Fruit fly (Drosophila melanogaster) whole organism, embryonic: ENCODE data around the gene CG31549.

ENCODE experiments used
- ATbp ChIP-seq: fragments of 200-800 bp; sonication (Bioruptor generic); optimal IDR thresholded peaks from 2 replicates; lab custom pipeline; 2017; ENCODE audit warnings: missing biosample characterization, mild to moderate bottlenecking, missing genetic modification characterization, missing genetic modification reagents
- Antp ChIP-seq: fragments of 200-800 bp; sonication (Bioruptor generic); optimal IDR thresholded peaks from 3 replicates; lab custom pipeline; 2016; ENCODE audit warnings: missing biosample characterization, missing genetic modification characterization
- CG10147 ChIP-seq: fragments of 200-800 bp; sonication (Bioruptor generic); optimal IDR thresholded peaks from 2 replicates; lab custom pipeline; 2019; ENCODE audit warnings: missing biosample characterization, mild to moderate bottlenecking, missing genetic modification characterization, moderate library complexity
- CG10979 ChIP-seq: fragments of 200-800 bp; sonication (Bioruptor generic); optimal IDR thresholded peaks from 2 replicates; lab custom pipeline; 2018; ENCODE audit warnings: missing biosample characterization, mild to moderate bottlenecking, missing genetic modification characterization, moderate library complexity
- CG12236 ChIP-seq: fragments of 200-800 bp; sonication (Bioruptor generic); optimal IDR thresholded peaks from 2 replicates; lab custom pipeline; 2016; ENCODE audit warnings: missing biosample characterization, missing genetic modification characterization
- CG1529 ChIP-seq: fragments of 200-800 bp; sonication (Bioruptor generic); optimal IDR thresholded peaks from 3 replicates; lab custom pipeline; 2018; ENCODE audit warnings: missing biosample characterization, missing genetic modification characterization
- CG16779 ChIP-seq: fragments of 200-800 bp; sonication (Bioruptor generic); IDR thresholded peaks from 2 replicates; pipeline ENCODE4 v1.3.6; 2022; ENCODE audit warnings: missing biosample characterization, missing genetic modification characterization
- CG17186 ChIP-seq: fragments of 200-800 bp; sonication (Bioruptor generic); optimal IDR thresholded peaks from 3 replicates; lab custom pipeline; 2017; ENCODE audit warnings: missing biosample characterization, missing genetic modification reagents, missing genetic modification characterization
- CG17361 ChIP-seq: fragments of 200-800 bp; sonication (Bioruptor generic); IDR thresholded peaks from 3 replicates; pipeline ENCODE4 v1.3.6; 2022; ENCODE audit warnings: missing biosample characterization, missing genetic modification characterization
- CG1832 ChIP-seq: fragments of 200-800 bp; sonication (Bioruptor generic); optimal IDR thresholded peaks from 2 replicates; lab custom pipeline; 2017; ENCODE audit warnings: missing biosample characterization, mild to moderate bottlenecking, missing genetic modification characterization, inconsistent platforms
- CG2199 ChIP-seq: fragments of 200-800 bp; sonication (Bioruptor generic); IDR thresholded peaks from 3 replicates; pipeline ENCODE4 v1.3.6; 2022; ENCODE audit warnings: missing biosample characterization, missing genetic modification characterization
- CG2889 ChIP-seq: fragments of 200-800 bp; sonication (Bioruptor generic); IDR thresholded peaks from 3 replicates; pipeline ENCODE4 v1.3.6; 2022; ENCODE audit warnings: missing biosample characterization, missing genetic modification characterization
- CG32532 ChIP-seq: fragments of 200-800 bp; sonication (Bioruptor generic); IDR thresholded peaks from 2 replicates; pipeline ENCODE4 v1.3.6; 2022; ENCODE audit warnings: missing biosample characterization, missing genetic modification characterization
- CG34422 ChIP-seq: fragments of 200-800 bp; sonication (Bioruptor generic); IDR thresholded peaks from 3 replicates; pipeline ENCODE4 v1.3.6; 2022; ENCODE audit warnings: missing biosample characterization, missing genetic modification characterization
- CG3838 ChIP-seq: fragments of 200-800 bp; sonication (Bioruptor generic); optimal IDR thresholded peaks from 3 replicates; lab custom pipeline; 2016; ENCODE audit warnings: missing biosample characterization, missing genetic modification characterization
- CG3847 ChIP-seq: fragments of 200-800 bp; sonication (Bioruptor generic); IDR thresholded peaks from 2 replicates; pipeline ENCODE4 v1.3.6; 2022; ENCODE audit warnings: missing biosample characterization, missing genetic modification characterization
- CG4854 ChIP-seq: fragments of 200-800 bp; sonication (Bioruptor generic); optimal IDR thresholded peaks from 2 replicates; lab custom pipeline; 2016; ENCODE audit warnings: missing biosample characterization, missing genetic modification characterization, inconsistent platforms
- CG6765 ChIP-seq: fragments of 200-800 bp; sonication (Bioruptor generic); optimal IDR thresholded peaks from 3 replicates; lab custom pipeline; 2017; ENCODE audit warnings: missing biosample characterization, mild to moderate bottlenecking, missing genetic modification characterization
- CG6813 ChIP-seq: fragments of 200-800 bp; sonication (Bioruptor generic); optimal IDR thresholded peaks from 2 replicates; lab custom pipeline; 2017; ENCODE audit warnings: missing biosample characterization, missing genetic modification characterization, mild to moderate bottlenecking, moderate library complexity, missing genetic modification reagents
- CG8765 ChIP-seq: fragments of 200-800 bp; sonication (Bioruptor generic); IDR thresholded peaks from 2 replicates; pipeline ENCODE4 v1.3.6; 2022; ENCODE audit warnings: missing biosample characterization, missing genetic modification characterization
- CG8944 ChIP-seq: fragments of 200-800 bp; sonication (Bioruptor generic); optimal IDR thresholded peaks from 3 replicates; lab custom pipeline; 2016; ENCODE audit warnings: missing biosample characterization, missing genetic modification characterization
- CG9437 ChIP-seq: fragments of 200-800 bp; sonication (Bioruptor generic); optimal IDR thresholded peaks from 2 replicates; lab custom pipeline; 2018; ENCODE audit warnings: missing biosample characterization, mild to moderate bottlenecking, missing genetic modification characterization
- CG9609 ChIP-seq: fragments of 200-800 bp; sonication (Bioruptor generic); optimal IDR thresholded peaks from 3 replicates; lab custom pipeline; 2016; ENCODE audit warnings: missing biosample characterization, missing genetic modification characterization
- Dip3 ChIP-seq: fragments of 200-800 bp; sonication (Bioruptor generic); optimal IDR thresholded peaks from 3 replicates; lab custom pipeline; 2016; ENCODE audit warnings: missing biosample characterization, missing genetic modification characterization
- H2.0 ChIP-seq: fragments of 200-800 bp; sonication (Bioruptor generic); IDR thresholded peaks from 2 replicates; pipeline ENCODE4 v1.3.6; 2022; ENCODE audit warnings: missing biosample characterization, missing genetic modification characterization
- HLH3B ChIP-seq: fragments of 200-800 bp; sonication (Bioruptor generic); IDR thresholded peaks from 2 replicates; pipeline ENCODE4 v1.3.6; 2022; ENCODE audit warnings: missing biosample characterization, missing genetic modification characterization
- HLH4C ChIP-seq: fragments of 200-800 bp; sonication (Bioruptor generic); IDR thresholded peaks from 3 replicates; pipeline ENCODE4 v1.3.6; 2022; ENCODE audit warnings: missing biosample characterization, missing genetic modification characterization; ENCODE audit not compliant: partially characterized antibody
- Oli ChIP-seq: fragments of 200-800 bp; sonication (Bioruptor generic); optimal IDR thresholded peaks from 2 replicates; lab custom pipeline; 2018; ENCODE audit warnings: missing biosample characterization, mild to moderate bottlenecking, missing genetic modification characterization, moderate library complexity
- ato ChIP-seq: fragments of 200-800 bp; sonication (Bioruptor generic); IDR thresholded peaks from 2 replicates; pipeline ENCODE4 v1.3.6; 2022; ENCODE audit warnings: missing biosample characterization, missing genetic modification characterization; ENCODE audit not compliant: partially characterized antibody
- bowl ChIP-seq: fragments of 200-800 bp; sonication (Bioruptor generic); IDR thresholded peaks from 2 replicates; pipeline ENCODE4 v1.3.6; 2022; ENCODE audit warnings: missing biosample characterization, missing genetic modification characterization
- corto ChIP-seq: fragments of 200-800 bp; sonication (Bioruptor generic); optimal IDR thresholded peaks from 2 replicates; lab custom pipeline; 2016; ENCODE audit warnings: missing biosample characterization, mild to moderate bottlenecking, missing genetic modification characterization, moderate library complexity
- disco-r ChIP-seq: fragments of 200-800 bp; sonication (Bioruptor generic); optimal IDR thresholded peaks from 2 replicates; lab custom pipeline; 2016; ENCODE audit warnings: missing biosample characterization, missing genetic modification characterization
- esg ChIP-seq: fragments of 200-800 bp; sonication (Bioruptor generic); conservative IDR thresholded peaks from 2 replicates; pipeline ENCODE4 v1.3.6; 2022; ENCODE audit warnings: missing biosample characterization, missing genetic modification characterization
- ftz-f1 ChIP-seq: fragments of 200-800 bp; sonication (Bioruptor generic); optimal IDR thresholded peaks from 2 replicates; lab custom pipeline; 2016; ENCODE audit warnings: missing biosample characterization, missing genetic modification characterization
- h ChIP-seq: fragments of >200 bp; optimal IDR thresholded peaks from 2 replicates; lab custom pipeline; 2017
- knrl ChIP-seq: fragments of 200-800 bp; sonication (Bioruptor generic); IDR thresholded peaks from 3 replicates; pipeline ENCODE4 v1.3.6; 2022; ENCODE audit warnings: missing biosample characterization, missing genetic modification characterization; ENCODE audit not compliant: partially characterized antibody
- lmd ChIP-seq: fragments of 200-800 bp; sonication (Bioruptor generic); IDR thresholded peaks from 2 replicates; pipeline ENCODE4 v1.3.6; 2022; ENCODE audit warnings: missing biosample characterization, missing genetic modification characterization
- lov ChIP-seq, 2 experiments: fragments of 200-800 bp in 1 of 2; fragments of >200 bp in 1 of 2; sonication (Bioruptor generic) in 1 of 2; IDR thresholded peaks in 1 of 2; optimal IDR thresholded peaks in 1 of 2; 2 replicates in 1 of 2; 3 replicates in 1 of 2; pipeline versions ENCODE4 v1.3.6 to Lab custom; 2017 to 2022; ENCODE audit warnings: missing biosample characterization in 1 of 2, missing genetic modification characterization in 1 of 2
- luna ChIP-seq: fragments of 200-800 bp; sonication (Bioruptor generic); optimal IDR thresholded peaks from 2 replicates; lab custom pipeline; 2016; ENCODE audit warnings: missing biosample characterization, missing genetic modification characterization
- nom ChIP-seq: fragments of 200-800 bp; sonication (Bioruptor generic); optimal IDR thresholded peaks from 2 replicates; lab custom pipeline; 2017; ENCODE audit warnings: missing biosample characterization, missing genetic modification characterization, mild to moderate bottlenecking, moderate library complexity, missing genetic modification reagents
- p53 ChIP-seq: fragments of 200-800 bp; sonication (Bioruptor generic); optimal IDR thresholded peaks from 2 replicates; lab custom pipeline; 2016; ENCODE audit warnings: missing biosample characterization, missing genetic modification characterization
- pho ChIP-seq: fragments of 200-800 bp; sonication (Bioruptor generic); optimal IDR thresholded peaks from 2 replicates; lab custom pipeline; 2016; ENCODE audit warnings: missing biosample characterization, missing genetic modification characterization
- pnt ChIP-seq: fragments of 200-800 bp; sonication (Bioruptor generic); optimal IDR thresholded peaks from 3 replicates; lab custom pipeline; 2016; ENCODE audit warnings: missing biosample characterization, missing genetic modification characterization
- repo ChIP-seq: fragments of 200-800 bp; sonication (Bioruptor generic); optimal IDR thresholded peaks from 2 replicates; lab custom pipeline; 2016; ENCODE audit warnings: missing biosample characterization, missing genetic modification characterization
- slou ChIP-seq: fragments of 200-800 bp; sonication (Bioruptor generic); optimal IDR thresholded peaks from 3 replicates; lab custom pipeline; 2016; ENCODE audit warnings: missing biosample characterization, missing genetic modification characterization
- twi ChIP-seq: fragments of 200-800 bp; optimal IDR thresholded peaks from 2 replicates; lab custom pipeline; 2019; ENCODE audit warnings: missing biosample characterization, mild to moderate bottlenecking, missing genetic modification characterization, moderate library complexity
- wdn ChIP-seq: fragments of 200-800 bp; sonication (Bioruptor generic); IDR thresholded peaks from 2 replicates; pipeline ENCODE4 v1.3.6; 2022; ENCODE audit warnings: missing biosample characterization, missing genetic modification characterization
- wor ChIP-seq: fragments of 200-800 bp; sonication (Bioruptor generic); IDR thresholded peaks from 2 replicates; pipeline ENCODE4 v1.3.6; 2022; ENCODE audit warnings: missing biosample characterization, missing genetic modification characterization
- yki ChIP-seq: fragments of >200 bp; optimal IDR thresholded peaks from 3 replicates; lab custom pipeline; 2018
- zfh2 ChIP-seq: fragments of 200-800 bp; sonication (Bioruptor generic); optimal IDR thresholded peaks from 2 replicates; lab custom pipeline; 2016; ENCODE audit warnings: missing biosample characterization, missing genetic modification characterization

CG31549 gene

DNA sequence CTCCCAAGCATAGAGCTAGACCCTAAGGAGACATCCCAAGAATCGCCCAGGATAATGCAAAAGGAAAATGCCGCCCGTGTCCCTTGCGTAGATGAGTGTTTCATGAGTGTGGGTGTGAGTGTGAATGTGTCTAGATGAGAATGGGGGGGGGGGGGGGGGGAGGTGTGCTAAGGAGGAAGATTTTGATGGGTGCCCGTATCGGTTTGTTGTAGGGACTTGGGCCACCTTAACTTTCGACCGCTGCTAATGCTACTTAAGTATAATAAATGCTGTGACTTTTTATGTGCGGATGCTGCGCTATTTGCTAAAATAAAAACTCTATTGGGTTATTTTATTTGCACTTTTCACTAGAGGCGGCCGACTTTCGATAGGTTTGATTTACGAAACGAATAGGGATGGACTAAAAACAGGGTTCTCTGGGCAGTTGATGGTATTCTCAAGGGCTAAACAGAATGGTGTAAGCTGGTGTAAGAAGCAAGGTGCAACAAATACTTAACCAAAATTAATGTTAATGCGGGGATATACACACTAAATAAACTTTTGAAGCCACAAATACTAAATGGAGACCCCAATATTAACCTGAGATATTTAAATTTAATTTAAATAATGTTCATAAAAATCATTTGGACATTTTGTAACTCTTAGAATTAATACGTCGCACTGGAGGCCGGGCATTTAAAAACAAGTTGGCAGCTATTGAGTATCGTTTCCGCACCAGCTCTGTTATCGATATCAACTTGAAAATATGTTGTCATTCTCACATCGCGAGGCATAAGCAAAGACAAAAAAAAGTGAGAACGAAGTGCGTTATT is 37.1 kb downstream of the CG31549 start, which contains the start of the genes Xe7 and Atg17 (continued):
- peak; percentile 64 for TF ChIP-seq corto (GFP tag; lab: Kevin White, UChicago)
- TF ChIP-seq CG16779 (GFP tag; lab: Robert Waterston, UW), result peak; percentile 67
- TF ChIP-seq pho (GFP tag; lab: Kevin White, UChicago), result peak; percentile 92
- peak; percentile 90 for TF ChIP-seq slou (GFP tag; lab: Kevin White, UChicago)
- peak; percentile 89 for TF ChIP-seq CG9609 (GFP tag; lab: Kevin White, UChicago)
- TF ChIP-seq disco-r, result peak; percentile 71
- peak; percentile 93 for TF ChIP-seq esg (GFP tag; lab: Robert Waterston, UW)
- TF ChIP-seq Dip3 (GFP tag; lab: Kevin White, UChicago), result peak; percentile 93
- TF ChIP-seq HLH4C (GFP tag; lab: Robert Waterston, UW), result peak; percentile 58
- TF ChIP-seq lmd (GFP tag; lab: Robert Waterston, UW), result peak; percentile 95
- peak; percentile 53 for TF ChIP-seq CG12236
- no peak for TF ChIP-seq yki (lab: Kevin White, UChicago)
- peak; percentile 31 for TF ChIP-seq nom (GFP tag; lab: Kevin White, UChicago)
- TF ChIP-seq ATbp (GFP tag; lab: Kevin White, UChicago), result peak; percentile 59
- TF ChIP-seq CG32532 (GFP tag; lab: Robert Waterston, UW), result peak; percentile 94
- peak; percentile 66 for TF ChIP-seq CG17186 (GFP tag; lab: Kevin White, UChicago)
- no peak for TF ChIP-seq ato (GFP tag; lab: Robert Waterston, UW)
- no peak for TF ChIP-seq h (lab: Kevin White, UChicago)
- TF ChIP-seq HLH3B (GFP tag; lab: Robert Waterston, UW), result peak; percentile 84
- TF ChIP-seq CG1832 (GFP tag; lab: Kevin White, UChicago), result no peak
- TF ChIP-seq CG10147, result peak; percentile 90
- TF ChIP-seq bowl, result no peak
- peak; percentile 96 for TF ChIP-seq CG3847 (GFP tag; lab: Robert Waterston, UW)
- TF ChIP-seq CG8944 (GFP tag; lab: Kevin White, UChicago), result peak; percentile 92
- peak; percentile 91 for TF ChIP-seq CG34422 (GFP tag; lab: Robert Waterston, UW)
- TF ChIP-seq Antp, result peak; percentile 93
- peak; percentile 48 for TF ChIP-seq CG6813 (GFP tag; lab: Kevin White, UChicago)
- TF ChIP-seq luna (GFP tag; lab: Kevin White, UChicago), result peak; percentile 74
- TF ChIP-seq H2.0 (GFP tag; lab: Robert Waterston, UW), result peak; percentile 88
- peak; percentile 75 for TF ChIP-seq CG1529 (GFP tag; lab: Kevin White, UChicago)
- peak; percentile 66 for TF ChIP-seq CG3838 (GFP tag; lab: Kevin White, UChicago)
- TF ChIP-seq CG17361 (GFP tag; lab: Robert Waterston, UW), result peak; percentile 97
- TF ChIP-seq CG4854, result peak; percentile 77
- TF ChIP-seq p53 (GFP tag; lab: Kevin White, UChicago), result peak; percentile 11
- TF ChIP-seq Oli (tag; lab: Kevin White, UChicago), result peak; percentile 90
- peak; percentile 97 for TF ChIP-seq zfh2 (GFP tag; lab: Kevin White, UChicago)
- peak; percentile 68 for TF ChIP-seq ftz-f1
- peak; percentile 91 for TF ChIP-seq CG2889 (GFP tag; lab: Robert Waterston, UW)
- TF ChIP-seq CG2199 (GFP tag; lab: Robert Waterston, UW), result no peak
- TF ChIP-seq wdn, result peak; percentile 89
- peak; percentile 71 for TF ChIP-seq knrl (GFP tag; lab: Robert Waterston, UW)
- TF ChIP-seq repo, result peak; percentile 58
- TF ChIP-seq wor (GFP tag; lab: Robert Waterston, UW), result peak; percentile 85
- TF ChIP-seq pnt (GFP tag; lab: Kevin White, UChicago), result peak; percentile 85
- peak; percentile 75 for TF ChIP-seq CG6765 (GFP tag; lab: Kevin White, UChicago)
- peak; percentile 86 for TF ChIP-seq CG9437
- TF ChIP-seq lov (optimal IDR thresholded peaks at IDR 0.05; lab: Kevin White, UChicago), result no peak
- peak; percentile 54; the same call in 1 of the 3 replicates for TF ChIP-seq lov (GFP tag; IDR thresholded peaks at IDR 0.05; lab: Robert Waterston, UW)
- TF ChIP-seq CG10979 (tag; lab: Kevin White, UChicago), result peak; percentile 80
- peak; percentile 90 for TF ChIP-seq twi
- TF ChIP-seq CG8765 (GFP tag; lab: Robert Waterston, UW), result peak; percentile 72
